Worm (Caenorhabditis elegans) whole organism, late embryonic: Measurements from ENCODE around the gene F58D12.1.
"Not testable (repeated sequence)": the region's sequence is repeated elsewhere in the genome, so short reads cannot be mapped to it uniquely, and the experiment has no call there.

Experiments
- C08G9.2 ChIP-seq: sonication (generic microtip); optimal IDR thresholded peaks from 2 replicates; lab custom pipeline; 2016; ENCODE audit warnings: mild to moderate bottlenecking, missing genetic modification characterization, moderate library complexity, missing compliant biosample characterization
- F13H6.1 ChIP-seq: sonication (generic microtip); optimal IDR thresholded peaks from 2 replicates; lab custom pipeline; 2016; ENCODE audit warnings: missing genetic modification characterization, missing compliant biosample characterization
- K09A11.1 ChIP-seq: sonication (generic microtip); optimal IDR thresholded peaks from 2 replicates; lab custom pipeline; 2017; ENCODE audit warnings: antibody characterized with exemption, mild to moderate bottlenecking, missing genetic modification characterization, missing compliant biosample characterization; ENCODE audit not compliant: insufficient read depth
- ceh-14 ChIP-seq: sonication (generic microtip); optimal IDR thresholded peaks from 2 replicates; lab custom pipeline; 2016; ENCODE audit warnings: missing genotype, missing genetic modification characterization, missing compliant biosample characterization
- ceh-18 ChIP-seq: sonication (generic microtip); optimal IDR thresholded peaks from 2 replicates; lab custom pipeline; 2016; ENCODE audit warnings: missing genetic modification characterization, missing compliant biosample characterization
- ceh-2 ChIP-seq: sonication (generic microtip); optimal IDR thresholded peaks from 2 replicates; lab custom pipeline; 2016; ENCODE audit warnings: missing genotype, missing genetic modification characterization, missing compliant biosample characterization
- ceh-31 ChIP-seq: sonication (generic microtip); optimal IDR thresholded peaks from 2 replicates; lab custom pipeline; 2016; ENCODE audit warnings: missing genetic modification characterization, missing compliant biosample characterization
- ceh-34 ChIP-seq: sonication (generic microtip); optimal IDR thresholded peaks from 2 replicates; lab custom pipeline; 2016; ENCODE audit warnings: mild to moderate bottlenecking, missing genetic modification characterization, missing compliant biosample characterization
- ceh-45 ChIP-seq: fragments of 200-800 bp; sonication (Bioruptor generic); IDR thresholded peaks from 2 replicates; pipeline ENCODE4 v1.3.6; 2022; ENCODE audit warnings: missing genetic modification reagents, missing genetic modification characterization, missing compliant biosample characterization
- dmd-4 ChIP-seq: sonication (generic microtip); optimal IDR thresholded peaks from 2 replicates; lab custom pipeline; 2016; ENCODE audit warnings: borderline replicate concordance, missing genetic modification characterization, missing compliant biosample characterization
- dve-1 ChIP-seq: sonication (generic microtip); optimal IDR thresholded peaks from 2 replicates; lab custom pipeline; 2017; ENCODE audit warnings: antibody characterized with exemption, mild to moderate bottlenecking, missing genetic modification characterization, missing compliant biosample characterization
- elt-2 ChIP-seq: sonication (generic microtip); optimal IDR thresholded peaks from 2 replicates; lab custom pipeline; 2016; ENCODE audit warnings: missing genetic modification reagents, missing genetic modification characterization, missing compliant biosample characterization
- ets-4 ChIP-seq: sonication (generic microtip); optimal IDR thresholded peaks from 2 replicates; lab custom pipeline; 2016; ENCODE audit warnings: missing genetic modification characterization, missing compliant biosample characterization
- fax-1 ChIP-seq: sonication (generic microtip); optimal IDR thresholded peaks from 2 replicates; lab custom pipeline; 2016; ENCODE audit warnings: missing genotype, missing genetic modification characterization, missing compliant biosample characterization
- fkh-6 ChIP-seq: sonication (generic microtip); optimal IDR thresholded peaks from 2 replicates; lab custom pipeline; 2016; ENCODE audit warnings: missing genetic modification characterization, missing compliant biosample characterization
- hlh-13 ChIP-seq: fragments of 200-800 bp; sonication (Bioruptor generic); optimal IDR thresholded peaks from 2 replicates; lab custom pipeline; 2018; ENCODE audit warnings: mild to moderate bottlenecking, missing genetic modification characterization, missing compliant biosample characterization
- hlh-30 ChIP-seq: sonication (generic microtip); optimal IDR thresholded peaks from 2 replicates; lab custom pipeline; 2017; ENCODE audit warnings: antibody characterized with exemption, missing genetic modification characterization, missing compliant biosample characterization; ENCODE audit not compliant: insufficient read depth
- hlh-6 ChIP-seq: sonication (generic microtip); optimal IDR thresholded peaks from 2 replicates; lab custom pipeline; 2016; ENCODE audit warnings: missing genotype, missing genetic modification characterization, missing compliant biosample characterization
- hlh-8 ChIP-seq: sonication (generic microtip); optimal IDR thresholded peaks from 2 replicates; lab custom pipeline; 2016; ENCODE audit warnings: missing genotype, missing genetic modification characterization, missing compliant biosample characterization
- lim-6 ChIP-seq: sonication (generic microtip); optimal IDR thresholded peaks from 2 replicates; lab custom pipeline; 2016; ENCODE audit warnings: missing genetic modification characterization, missing compliant biosample characterization
- madf-2 ChIP-seq: sonication (generic microtip); optimal IDR thresholded peaks from 2 replicates; lab custom pipeline; 2017; ENCODE audit warnings: missing genetic modification characterization, missing compliant biosample characterization
- mec-3 ChIP-seq: sonication (generic microtip); optimal IDR thresholded peaks from 2 replicates; lab custom pipeline; 2016; ENCODE audit warnings: borderline replicate concordance, missing genetic modification characterization, missing compliant biosample characterization
- nfya-1 ChIP-seq: sonication (generic microtip); optimal IDR thresholded peaks from 2 replicates; lab custom pipeline; 2017; ENCODE audit warnings: missing genetic modification characterization, mild to moderate bottlenecking, missing compliant biosample characterization, antibody characterized with exemption, moderate library complexity
- pqm-1 ChIP-seq: sonication (generic microtip); optimal IDR thresholded peaks from 2 replicates; lab custom pipeline; 2016; ENCODE audit warnings: missing genetic modification characterization, missing compliant biosample characterization
- ref-2 ChIP-seq: sonication (generic microtip); optimal IDR thresholded peaks from 2 replicates; lab custom pipeline; 2016; ENCODE audit warnings: missing genetic modification characterization, missing compliant biosample characterization
- rnt-1 ChIP-seq: sonication (generic microtip); optimal IDR thresholded peaks from 2 replicates; lab custom pipeline; 2016; ENCODE audit warnings: missing genetic modification characterization, missing compliant biosample characterization
- sdc-2 ChIP-seq: sonication (generic microtip); optimal IDR thresholded peaks from 2 replicates; lab custom pipeline; 2016; ENCODE audit warnings: missing genotype, missing genetic modification characterization, missing compliant biosample characterization
- sox-2 ChIP-seq: fragments of 200-800 bp; sonication (Bioruptor generic); IDR thresholded peaks from 2 replicates; pipeline ENCODE4 v1.3.6; 2022; ENCODE audit warnings: missing genetic modification reagents, missing genetic modification characterization, missing compliant biosample characterization
- tbx-2 ChIP-seq: sonication (generic microtip); optimal IDR thresholded peaks from 2 replicates; lab custom pipeline; 2016; ENCODE audit warnings: missing genetic modification characterization, missing compliant biosample characterization
- tbx-7 ChIP-seq: sonication (generic microtip); optimal IDR thresholded peaks from 2 replicates; lab custom pipeline; 2016; ENCODE audit warnings: missing genotype, missing genetic modification characterization, missing compliant biosample characterization
- ttx-3 ChIP-seq: sonication (generic microtip); optimal IDR thresholded peaks from 2 replicates; lab custom pipeline; 2016; ENCODE audit warnings: missing genetic modification reagents, missing genetic modification characterization, missing compliant biosample characterization
- unc-3 ChIP-seq, 2 experiments: fragments of 200-800 bp in 1 of 2; sonication (Bioruptor generic) in 1 of 2; sonication (generic microtip) in 1 of 2; conservative IDR thresholded peaks in 1 of 2; optimal IDR thresholded peaks in 1 of 2; 2 replicates each; pipeline versions ENCODE4 v1.3.6 to Lab custom; 2016 to 2022; ENCODE audit warnings: missing compliant biosample characterization in 2 of 2, missing genetic modification characterization in 2 of 2, missing genetic modification reagents in 1 of 2
- unc-42 ChIP-seq: sonication (generic microtip); optimal IDR thresholded peaks from 2 replicates; lab custom pipeline; 2016; ENCODE audit warnings: missing genotype, missing genetic modification characterization, missing compliant biosample characterization
- unc-55 ChIP-seq: sonication (generic microtip); optimal IDR thresholded peaks from 2 replicates; lab custom pipeline; 2017; ENCODE audit warnings: missing biosample characterization, missing genetic modification reagents, missing genetic modification characterization
- zip-5 ChIP-seq: sonication (generic microtip); optimal IDR thresholded peaks from 2 replicates; lab custom pipeline; 2016; ENCODE audit warnings: missing genetic modification characterization, missing compliant biosample characterization
- ztf-16 ChIP-seq: sonication (generic microtip); optimal IDR thresholded peaks from 2 replicates; lab custom pipeline; 2017; ENCODE audit warnings: missing genetic modification characterization, missing compliant biosample characterization

Gene F58D12.1

ce11 chrV:14038328-14039084 lies 10.9 kb upstream of the F58D12.1 start, which contains the start of gene vps-39:
vps-39 (minus strand) TSS chrV:14038378.
- peak; percentile 15 for TF ChIP-seq K09A11.1 (tag; lab: Kevin White, UChicago)
- peak; percentile 60 for TF ChIP-seq ceh-14 (tag; lab: Kevin White, UChicago)
- peak; percentile 75 for TF ChIP-seq ceh-31
- peak; percentile 50 for TF ChIP-seq tbx-2 (tag; lab: Kevin White, UChicago)
- peak; percentile 0 for TF ChIP-seq ttx-3 (tag; lab: Kevin White, UChicago)
- peak; percentile 20 for TF ChIP-seq C08G9.2
- peak; percentile 52 for TF ChIP-seq ref-2 (tag; lab: Kevin White, UChicago)
- TF ChIP-seq madf-2 (tag; lab: Kevin White, UChicago) = peak; percentile 13
- TF ChIP-seq ceh-45 (GFP tag; lab: Robert Waterston, UW) = peak; percentile 61; the same call in 1 of the 2 replicates
- TF ChIP-seq elt-2 (tag; lab: Kevin White, UChicago) = peak; percentile 32
- peak; percentile 62 for TF ChIP-seq sox-2
- peak; percentile 27 for TF ChIP-seq ceh-34 (tag; lab: Kevin White, UChicago)
- TF ChIP-seq F13H6.1 (tag; lab: Kevin White, UChicago) = peak; percentile 3
- peak; percentile 11 for TF ChIP-seq hlh-13
- TF ChIP-seq nfya-1 (tag; lab: Kevin White, UChicago) = peak; percentile 31
- TF ChIP-seq zip-5 (tag; lab: Kevin White, UChicago) = peak; percentile 26
- 0 out of 2 replicates have a peak, but pooled peaks have one; percentile 22 for TF ChIP-seq unc-3 (GFP tag; conservative IDR thresholded peaks at IDR 0.05; lab: Robert Waterston, UW)
- TF ChIP-seq unc-3 (tag; optimal IDR thresholded peaks at IDR 0.05; lab: Kevin White, UChicago) = not testable (repeated sequence)
- TF ChIP-seq ceh-2 = peak; percentile 3
- TF ChIP-seq, all 69 proteins: peak for 18; not testable (repeated sequence) for 51

DNA sequence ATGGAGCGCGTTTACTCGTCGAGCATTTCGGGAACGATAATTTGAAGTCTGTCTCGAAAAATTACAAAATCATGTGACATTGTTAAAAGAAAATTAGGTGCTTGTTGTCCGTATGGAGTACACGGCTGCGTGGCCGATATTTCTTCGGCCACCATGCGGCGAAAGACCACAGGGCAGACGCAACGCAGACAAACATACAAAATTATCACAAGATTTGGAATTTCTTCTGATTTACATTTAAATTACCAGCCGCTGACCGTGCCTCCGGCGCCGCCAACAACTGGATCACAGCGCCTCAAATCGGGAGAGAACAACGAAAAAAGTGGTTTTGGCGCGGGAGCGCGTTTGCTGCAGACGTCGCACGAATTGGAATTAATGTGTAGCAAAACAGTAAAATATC lies 5.7 kb downstream of the F58D12.1 start:
- TF ChIP-seq hlh-8 (tag; lab: Kevin White, UChicago) = peak; percentile 85
- TF ChIP-seq unc-42 (tag; lab: Kevin White, UChicago) = peak; percentile 66
- peak; percentile 16 for TF ChIP-seq ztf-16 (tag; lab: Kevin White, UChicago)
- TF ChIP-seq C08G9.2 = peak; percentile 99
- TF ChIP-seq dve-1 (tag; lab: Kevin White, UChicago) = peak; percentile 9
- TF ChIP-seq tbx-2 (tag; lab: Kevin White, UChicago) = peak; percentile 91
- peak; percentile 39 for TF ChIP-seq unc-55 (GFP tag; lab: Kevin White, UChicago)
- TF ChIP-seq unc-3 (GFP tag; conservative IDR thresholded peaks at IDR 0.05; lab: Robert Waterston, UW) = 0 out of 2 replicates have a peak, but pooled peaks have one; percentile 40
- not testable (repeated sequence) for TF ChIP-seq unc-3 (tag; optimal IDR thresholded peaks at IDR 0.05; lab: Kevin White, UChicago)
- peak; percentile 44 for TF ChIP-seq pqm-1
- peak; percentile 83 for TF ChIP-seq mec-3 (tag; lab: Kevin White, UChicago)
- peak; percentile 54 for TF ChIP-seq fax-1
- TF ChIP-seq nfya-1 (tag; lab: Kevin White, UChicago) = peak; percentile 37
- peak; percentile 53 for TF ChIP-seq F13H6.1 (tag; lab: Kevin White, UChicago)
- TF ChIP-seq ref-2 (tag; lab: Kevin White, UChicago) = peak; percentile 91
- TF ChIP-seq elt-2 (tag; lab: Kevin White, UChicago) = peak; percentile 58
- TF ChIP-seq rnt-1 (tag; lab: Kevin White, UChicago) = peak; percentile 84
- peak; percentile 62 for TF ChIP-seq hlh-6 (tag; lab: Kevin White, UChicago)
- TF ChIP-seq ets-4 (tag; lab: Kevin White, UChicago) = peak; percentile 97
- TF ChIP-seq ceh-31 = peak; percentile 92
- TF ChIP-seq zip-5 (tag; lab: Kevin White, UChicago) = peak; percentile 75
- TF ChIP-seq sdc-2 (tag; lab: Kevin White, UChicago) = peak; percentile 66
- peak; percentile 90 for TF ChIP-seq hlh-30 (tag; lab: Kevin White, UChicago)
- peak; percentile 3 for TF ChIP-seq ceh-34 (tag; lab: Kevin White, UChicago)
- TF ChIP-seq tbx-7 = peak; percentile 91
- peak; percentile 43 for TF ChIP-seq dmd-4
- TF ChIP-seq ceh-2 = peak; percentile 92
- peak; percentile 65 for TF ChIP-seq ceh-14 (tag; lab: Kevin White, UChicago)
- peak; percentile 35 for TF ChIP-seq lim-6 (tag; lab: Kevin White, UChicago)
- TF ChIP-seq ceh-18 (tag; lab: Kevin White, UChicago) = peak; percentile 76
- TF ChIP-seq fkh-6 = peak; percentile 50
